Fruit fly (Drosophila melanogaster) whole organism, prepupa: ENCODE measurements around the gene CG6912.
A peak's percentile ranks its signal among the peaks of the same experiment; 100 is the strongest.

ENCODE experiments used
- CG1621 ChIP-seq: fragments of 200-800 bp; sonication (Bioruptor generic); optimal IDR thresholded peaks from 3 replicates; lab custom pipeline; 2018; ENCODE audit warnings: missing biosample characterization, mild to moderate bottlenecking, missing genetic modification characterization
- CG16779 ChIP-seq: fragments of 200-800 bp; sonication (Bioruptor generic); optimal IDR thresholded peaks from 3 replicates; lab custom pipeline; 2017; ENCODE audit warnings: missing biosample characterization, mild to moderate bottlenecking, missing genetic modification characterization
- CG32006 ChIP-seq: fragments of 200-800 bp; sonication (Bioruptor generic); optimal IDR thresholded peaks from 3 replicates; lab custom pipeline; 2017; ENCODE audit warnings: missing biosample characterization, mild to moderate bottlenecking, missing genetic modification characterization
- salr ChIP-seq, 2 experiments: fragments of 200-800 bp; sonication (Bioruptor generic); optimal IDR thresholded peaks; 3 replicates each; lab custom pipeline; 2016 to 2018; ENCODE audit warnings: missing biosample characterization in 2 of 2, missing genetic modification characterization in 2 of 2, mild to moderate bottlenecking in 1 of 2
- topi ChIP-seq: fragments of 200-800 bp; sonication (Bioruptor generic); optimal IDR thresholded peaks from 3 replicates; lab custom pipeline; 2016; ENCODE audit warnings: missing biosample characterization, missing genetic modification characterization

DNA sequence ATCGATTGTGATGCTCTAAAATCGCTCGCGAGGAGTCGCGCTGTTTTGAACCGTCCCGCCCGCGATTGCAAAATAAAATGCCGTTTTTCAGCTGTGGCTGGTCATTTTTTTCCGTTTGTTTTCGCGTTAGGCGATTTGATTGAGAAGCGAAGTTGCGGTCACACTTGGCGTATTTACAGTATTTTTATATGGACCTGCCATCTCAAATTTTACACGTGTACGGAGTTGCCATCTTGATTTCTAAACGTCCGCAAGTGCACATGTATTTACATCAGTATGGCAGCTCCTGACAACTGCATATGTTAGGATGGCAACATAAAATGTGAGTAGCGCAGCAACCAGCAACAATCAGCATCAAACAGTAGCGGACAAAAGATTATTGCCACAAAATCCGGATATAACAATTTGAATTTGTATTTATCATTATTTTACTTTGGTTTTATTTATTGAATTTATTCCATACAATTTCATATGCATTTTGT, 41.2 kb downstream of the CG6912 start, which contains the start of gene CG6966:
- TF ChIP-seq CG1621 (tag; lab: Kevin White, UChicago) (peak; percentile 79), salr (GFP tag; optimal IDR thresholded peaks at IDR 0.05; lab: Kevin White, UChicago) (peak; percentile 18 to 94), CG16779 (tag; lab: Kevin White, UChicago) (peak; percentile 72), topi (peak; percentile 76), CG32006 (GFP tag; lab: Kevin White, UChicago) (no peak)
